Fruit fly (Drosophila melanogaster): ENCODE measurements around the gene CG15747.

The CG15747 gene

DNA sequence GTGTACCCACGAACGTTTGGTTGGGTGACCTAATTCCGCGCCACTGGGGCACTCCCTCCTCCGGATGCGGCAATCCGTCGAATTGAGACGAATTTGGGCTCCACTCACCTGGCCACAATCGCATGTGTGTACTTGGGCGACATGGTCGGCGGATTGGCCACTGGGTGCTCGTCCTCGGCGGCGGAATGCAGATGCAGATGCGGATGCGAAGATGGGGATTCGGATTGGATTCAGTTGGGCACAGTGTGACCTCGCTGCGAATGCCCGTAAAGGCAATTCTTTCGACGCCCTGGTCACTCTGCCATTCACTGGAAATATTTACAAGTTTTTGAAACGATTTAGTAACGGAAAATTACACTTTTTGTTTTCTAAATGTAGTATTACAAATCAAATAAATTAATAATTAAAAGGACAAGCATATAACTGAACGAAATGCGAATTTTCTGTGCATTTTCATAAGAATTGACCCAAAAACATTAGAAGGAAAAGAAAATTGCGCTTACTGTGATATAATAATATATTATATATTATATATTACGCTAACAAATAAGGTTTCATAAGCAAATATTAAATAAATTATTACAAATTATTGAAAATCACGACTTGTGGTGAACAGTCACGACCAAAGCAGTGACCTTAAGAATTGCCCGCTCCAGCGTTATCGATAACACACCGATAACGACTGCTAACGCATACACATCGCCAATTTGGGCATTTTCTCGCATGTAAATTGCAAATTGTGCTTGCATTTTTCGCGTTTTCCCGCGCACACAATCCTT is 41.5 kb upstream of the CG15747 start, which contains the start of gene CG1622 (continued):
- TF ChIP-seq lab (GFP tag; optimal IDR thresholded peaks at IDR 0.05): no peak
- no peak for TF ChIP-seq hth (optimal IDR thresholded peaks at IDR 0.05)
- no peak for TF ChIP-seq Lpt (GFP tag; optimal IDR thresholded peaks at IDR 0.05)
- TF ChIP-seq fd102C (GFP tag; optimal IDR thresholded peaks at IDR 0.05): no peak

DNA sequence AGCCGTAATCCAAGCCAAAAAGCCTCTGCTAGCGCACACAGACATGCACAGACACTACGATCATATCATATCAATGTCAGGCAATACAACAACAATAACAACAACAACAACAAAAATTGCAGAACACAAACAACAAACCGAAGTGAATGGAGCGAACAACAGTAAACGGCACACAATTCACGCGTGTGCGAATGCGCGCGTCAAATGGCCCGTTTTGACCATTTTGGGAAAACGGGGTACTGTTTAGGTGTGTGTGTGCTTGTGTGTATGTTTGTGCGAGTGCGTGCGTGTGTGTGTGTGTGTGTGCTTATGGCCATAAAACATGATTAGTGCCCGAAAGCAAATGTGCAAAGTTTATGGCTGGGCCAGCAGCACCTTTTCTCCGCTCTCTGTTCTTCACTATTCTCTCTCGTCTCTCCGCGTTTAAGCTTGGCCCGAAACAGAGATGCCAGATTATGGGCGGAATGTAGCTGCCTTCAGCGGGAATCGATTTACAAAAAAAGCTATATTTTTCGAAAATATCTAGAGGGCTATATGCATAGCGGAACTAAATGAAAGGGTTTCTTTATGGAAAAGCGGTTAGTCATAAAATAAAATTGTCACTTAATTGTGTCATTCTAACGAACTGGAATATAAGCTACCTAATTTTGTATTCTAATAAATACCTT is 37.1 kb upstream of the CG15747 start:
- TF ChIP-seq salm (tag; optimal IDR thresholded peaks at IDR 0.05) (no peak), row (GFP tag; IDR thresholded peaks at IDR 0.05) (peak; percentile 46; the same call in 1 of the 3 replicates), CG14965 (GFP tag; optimal IDR thresholded peaks at IDR 0.05; ENCODE audit: borderline replicate concordance) (no peak), Dip3 (GFP tag; optimal IDR thresholded peaks at IDR 0.05) (no peak), CG5953 (GFP tag; IDR thresholded peaks at IDR 0.05) (no peak), sd (tag; optimal IDR thresholded peaks at IDR 0.05) (peak; percentile 37), Sry-β (GFP tag; optimal IDR thresholded peaks at IDR 0.05) (peak; percentile 80), Sox100B (GFP tag; optimal IDR thresholded peaks at IDR 0.05) (no peak), B-H1 (GFP tag; IDR thresholded peaks at IDR 0.05) (no peak), sc (optimal IDR thresholded peaks at IDR 0.05) (no peak), sc (GFP tag; optimal IDR thresholded peaks at IDR 0.05) (no peak), BEAF-32 (GFP tag; optimal IDR thresholded peaks at IDR 0.05) (no peak), Doc3 (GFP tag; IDR thresholded peaks at IDR 0.05; ENCODE audit: partially characterized antibody) (no peak), zfh1 (GFP tag; IDR thresholded peaks at IDR 0.05) (no peak), CG11085 (GFP tag; IDR thresholded peaks at IDR 0.05) (no peak), CG12071 (GFP tag; optimal IDR thresholded peaks at IDR 0.05) (no peak), CG10147 (GFP tag; optimal IDR thresholded peaks at IDR 0.05) (no peak), schlank (tag; optimal IDR thresholded peaks at IDR 0.05) (no peak), bigmax (GFP tag; optimal IDR thresholded peaks at IDR 0.05) (no peak), CG13123 (GFP tag; optimal IDR thresholded peaks at IDR 0.05) (no peak), Eip74EF (GFP tag; optimal IDR thresholded peaks at IDR 0.05) (peak in 1 of 2 experiments; percentile 9), slbo (GFP tag; IDR thresholded peaks at IDR 0.05) (0 out of 2 replicates have a peak, but pooled peaks have one; percentile 30), CG15073 (GFP tag; optimal IDR thresholded peaks at IDR 0.05) (no peak), lbe (GFP tag; optimal IDR thresholded peaks at IDR 0.05) (no peak), CG7786 (GFP tag; optimal IDR thresholded peaks at IDR 0.05) (no peak), CG9609 (GFP tag; optimal IDR thresholded peaks at IDR 0.05) (no peak), chif (GFP tag; optimal IDR thresholded peaks at IDR 0.05) (no peak), fu2 (GFP tag; optimal IDR thresholded peaks at IDR 0.05) (no peak), grn (GFP tag; optimal IDR thresholded peaks at IDR 0.05) (no peak), CG7372 (GFP tag; IDR thresholded peaks at IDR 0.05) (no peak), dpn (GFP tag; optimal IDR thresholded peaks at IDR 0.05) (no peak), sima (GFP tag; optimal IDR thresholded peaks at IDR 0.05) (no peak), Dfd (GFP tag; optimal IDR thresholded peaks at IDR 0.05) (no peak), CG31224 (GFP tag; IDR thresholded peaks at IDR 0.05) (no peak), CG2889 (GFP tag; IDR thresholded peaks at IDR 0.05) (no peak), maf-S (GFP tag; optimal IDR thresholded peaks at IDR 0.05) (no peak), Med (GFP tag) (no peak), CG3407 (GFP tag; optimal IDR thresholded peaks at IDR 0.05) (no peak), Optix (GFP tag; IDR thresholded peaks at IDR 0.05) (no peak), pfk (GFP tag; optimal IDR thresholded peaks at IDR 0.05) (no peak), mam (GFP tag; optimal IDR thresholded peaks at IDR 0.05) (no peak), CG18011 (GFP tag; optimal IDR thresholded peaks at IDR 0.05) (no peak), gcm (GFP tag; optimal IDR thresholded peaks at IDR 0.05) (no peak)
